Fruit fly (Drosophila melanogaster) whole organism: ENCODE results near the gene wol.

Experiments used
- CG8478 ChIP-seq: fragments of >200 bp; optimal IDR thresholded peaks from 2 replicates; lab custom pipeline; 2018; ENCODE audit warnings: inconsistent platforms
- Dll ChIP-seq: fragments of >200 bp; optimal IDR thresholded peaks from 2 replicates; lab custom pipeline; 2017
- EcR ChIP-seq, 2 experiments: fragments of >200 bp; optimal IDR thresholded peaks; 2 replicates each; lab custom pipeline; 2017; ENCODE audit warnings: missing biosample characterization in 2 of 2, missing genetic modification characterization in 2 of 2, missing genetic modification reagents in 2 of 2
- pan ChIP-seq: fragments of >200 bp; optimal IDR thresholded peaks from 2 replicates; lab custom pipeline; 2017
- psq ChIP-seq: fragments of >200 bp; optimal IDR thresholded peaks from 2 replicates; lab custom pipeline; 2017
- usp ChIP-seq: fragments of >200 bp; optimal IDR thresholded peaks from 2 replicates; lab custom pipeline; 2017; ENCODE audit warnings: missing biosample characterization, missing genetic modification characterization, mixed read lengths

- TF ChIP-seq EcR (GFP tag; optimal IDR thresholded peaks at IDR 0.05; lab: Kevin White, UChicago): no peak
- TF ChIP-seq CG8478 (lab: Kevin White, UChicago): no peak
- TF ChIP-seq psq: no peak
- TF ChIP-seq usp (GFP tag; lab: Kevin White, UChicago): no peak
- no peak for TF ChIP-seq pan (lab: Kevin White, UChicago)
- TF ChIP-seq Dll: no peak
Measured at dm6 chr2L:8302766-8303479, at the start of gene wol, which contains the start of gene Scgalpha.
